Worm (Caenorhabditis elegans): ENCODE data around the gene lcmt-1.

The lcmt-1 gene

DNA sequence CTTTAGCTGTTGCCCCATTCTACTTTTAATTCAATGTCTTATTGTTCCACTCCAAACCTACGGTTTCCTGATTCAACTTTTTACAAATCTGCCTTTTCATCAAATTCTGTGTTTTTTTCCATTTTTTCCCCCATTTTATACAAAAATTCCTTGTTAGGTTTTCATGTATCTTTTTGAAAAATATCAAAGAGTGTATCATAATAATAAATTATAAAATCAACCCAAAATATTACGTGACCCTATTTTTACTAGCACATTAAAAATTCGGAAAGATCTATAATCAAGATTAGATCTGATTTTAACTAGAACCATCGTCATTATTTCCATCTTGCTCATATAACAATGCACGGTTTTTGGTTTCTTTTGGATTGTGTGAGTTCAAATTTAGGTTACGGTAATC is 23.1 kb upstream of the lcmt-1 start, which contains the start of gene H38K22.6:
Gene H38K22.6 (plus strand): TSS at position 301 of the 400 bp plus-strand sequence.
- TF ChIP-seq klf-2 (GFP tag; conservative IDR thresholded peaks at IDR 0.05) (no peak), med-1 (GFP tag; optimal IDR thresholded peaks at IDR 0.05; ENCODE audit: insufficient read depth) (no peak), ztf-29 (GFP tag; IDR thresholded peaks at IDR 0.05) (no peak), T22C8.4 (GFP tag; IDR thresholded peaks at IDR 0.05) (no peak), ref-1 (GFP tag; conservative IDR thresholded peaks at IDR 0.05) (no peak), tab-1 (GFP tag; IDR thresholded peaks at IDR 0.05) (no peak), flt-1 (GFP tag; IDR thresholded peaks at IDR 0.05) (no peak), cog-1 (tag; optimal IDR thresholded peaks at IDR 0.05) (no peak), ztf-23 (GFP tag; IDR thresholded peaks at IDR 0.05) (no peak)

- TF ChIP-seq T22C8.4 (GFP tag; IDR thresholded peaks at IDR 0.05) (no peak), ref-1 (GFP tag; conservative IDR thresholded peaks at IDR 0.05) (no peak), ztf-29 (GFP tag; IDR thresholded peaks at IDR 0.05) (no peak), ztf-23 (GFP tag; IDR thresholded peaks at IDR 0.05) (no peak), cog-1 (tag; optimal IDR thresholded peaks at IDR 0.05) (no peak), klf-2 (GFP tag; conservative IDR thresholded peaks at IDR 0.05) (no peak), flt-1 (GFP tag; IDR thresholded peaks at IDR 0.05) (no peak), tab-1 (GFP tag; IDR thresholded peaks at IDR 0.05) (no peak), med-1 (GFP tag; optimal IDR thresholded peaks at IDR 0.05; ENCODE audit: insufficient read depth) (no peak)
Measured at ce11 chrIII:4321399-4321798, 21.8 kb upstream of the lcmt-1 start, which contains the start of gene H38K22.7. Gene H38K22.7 (plus strand): TSS chrIII:4321699.

ce11 chrIII:4323120-4323519 is 20.1 kb upstream of the lcmt-1 start:
- TF ChIP-seq T22C8.4 (GFP tag; IDR thresholded peaks at IDR 0.05) (no peak), tab-1 (GFP tag; IDR thresholded peaks at IDR 0.05) (no peak), ztf-29 (GFP tag; IDR thresholded peaks at IDR 0.05) (no peak), med-1 (GFP tag; optimal IDR thresholded peaks at IDR 0.05; ENCODE audit: insufficient read depth) (no peak), klf-2 (GFP tag; conservative IDR thresholded peaks at IDR 0.05) (no peak), flt-1 (GFP tag; IDR thresholded peaks at IDR 0.05) (no peak), ref-1 (GFP tag; conservative IDR thresholded peaks at IDR 0.05) (no peak), cog-1 (tag; optimal IDR thresholded peaks at IDR 0.05) (no peak), ztf-23 (GFP tag; IDR thresholded peaks at IDR 0.05) (no peak)

DNA sequence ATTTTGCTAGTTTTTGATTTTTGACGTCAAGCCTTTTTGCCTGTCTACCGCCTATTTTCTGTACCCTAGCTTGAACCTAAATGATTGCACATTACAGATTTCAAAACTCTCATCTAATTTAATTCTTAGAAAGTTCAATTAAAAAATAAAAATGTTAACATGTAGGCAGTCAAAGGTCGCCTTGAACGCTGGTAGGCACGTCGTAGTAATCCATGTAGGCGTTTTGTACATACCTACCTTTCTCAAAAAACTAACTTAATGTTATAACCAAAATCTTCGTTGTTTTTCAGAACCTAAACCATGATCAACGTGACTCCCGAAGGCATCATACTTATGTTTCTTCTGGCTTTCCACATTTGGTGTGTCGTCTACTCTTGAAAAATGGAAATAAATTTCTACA is 19.4 kb upstream of the lcmt-1 start, which contains the start of gene H38K22.9:
Gene H38K22.9 (plus strand): TSS at position 301 of the 400 bp plus-strand sequence.
- TF ChIP-seq med-1 (GFP tag; optimal IDR thresholded peaks at IDR 0.05; ENCODE audit: insufficient read depth) (no peak), ztf-23 (GFP tag; IDR thresholded peaks at IDR 0.05) (no peak), flt-1 (GFP tag; IDR thresholded peaks at IDR 0.05) (no peak), tab-1 (GFP tag; IDR thresholded peaks at IDR 0.05) (no peak), cog-1 (tag; optimal IDR thresholded peaks at IDR 0.05) (no peak), T22C8.4 (GFP tag; IDR thresholded peaks at IDR 0.05) (no peak), ztf-29 (GFP tag; IDR thresholded peaks at IDR 0.05) (no peak), klf-2 (GFP tag; conservative IDR thresholded peaks at IDR 0.05) (no peak), ref-1 (GFP tag; conservative IDR thresholded peaks at IDR 0.05) (no peak)

DNA sequence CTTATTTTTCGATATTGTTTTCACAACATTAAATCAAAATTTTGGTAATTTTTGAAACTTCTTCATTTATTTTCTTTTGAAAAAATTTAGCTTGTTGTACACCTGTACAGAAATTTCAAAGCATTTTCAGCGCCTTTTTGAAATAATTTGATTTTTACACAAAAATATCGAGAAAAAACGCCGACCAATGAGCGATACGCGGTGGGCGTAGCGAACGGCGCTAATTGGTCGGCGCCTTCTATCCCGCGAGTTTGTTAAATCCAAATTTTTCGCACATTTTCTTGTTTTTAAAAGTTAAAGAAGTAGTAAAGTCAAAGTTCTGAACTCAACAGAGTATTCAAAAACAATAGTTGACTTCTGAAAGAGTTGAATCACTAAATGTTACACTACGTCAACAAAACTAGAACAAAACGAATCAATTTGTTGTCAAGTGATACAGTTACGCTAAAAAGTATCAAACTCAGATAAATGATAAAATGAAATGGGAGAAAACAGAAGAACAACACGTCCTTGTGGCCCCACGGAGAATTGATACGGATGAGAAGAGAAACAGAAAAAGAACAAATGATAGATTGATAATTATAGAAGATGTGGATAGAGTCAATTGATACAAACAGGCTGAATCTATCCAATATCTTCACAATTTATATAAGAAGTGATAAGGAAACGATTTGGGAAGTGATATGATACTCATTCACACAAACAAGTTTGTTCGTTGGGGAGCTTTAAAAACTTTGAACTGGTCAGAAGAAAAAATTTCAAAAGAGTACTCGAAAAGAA is 14.8 kb upstream of the lcmt-1 start:
- TF ChIP-seq klf-2 (GFP tag; conservative IDR thresholded peaks at IDR 0.05) (no peak), cog-1 (tag; optimal IDR thresholded peaks at IDR 0.05) (no peak), ztf-29 (GFP tag; IDR thresholded peaks at IDR 0.05) (no peak), ref-1 (GFP tag; conservative IDR thresholded peaks at IDR 0.05) (no peak), ztf-23 (GFP tag; IDR thresholded peaks at IDR 0.05) (no peak), flt-1 (GFP tag; IDR thresholded peaks at IDR 0.05) (no peak), tab-1 (GFP tag; IDR thresholded peaks at IDR 0.05) (no peak), med-1 (GFP tag; optimal IDR thresholded peaks at IDR 0.05; ENCODE audit: insufficient read depth) (no peak), T22C8.4 (GFP tag; IDR thresholded peaks at IDR 0.05) (no peak)

DNA sequence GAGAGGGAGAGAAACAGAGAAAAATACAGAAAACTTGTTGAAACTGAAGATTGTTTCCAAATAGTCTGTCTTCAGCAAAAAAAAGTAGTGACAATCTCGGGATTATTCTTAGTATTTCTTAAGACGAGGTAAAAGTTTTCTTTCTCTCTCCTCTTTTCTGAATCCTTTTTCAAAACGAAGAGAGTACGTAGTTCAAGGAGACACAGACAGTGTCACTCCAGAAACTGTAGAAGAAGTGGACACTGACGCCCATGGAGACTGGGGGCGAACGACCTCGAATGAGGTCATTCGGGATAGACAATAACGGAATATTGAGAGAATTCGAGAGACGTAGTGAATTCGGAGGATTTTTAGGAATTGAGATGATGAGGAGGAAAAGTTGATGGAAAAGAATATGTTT is 12.3 kb upstream of the lcmt-1 start, which contains the start of gene gly-6:
Gene gly-6 (minus strand): TSS at position 245 of the 400 bp plus-strand sequence.
- no peak for TF ChIP-seq klf-2 (GFP tag; conservative IDR thresholded peaks at IDR 0.05)
- no peak for TF ChIP-seq T22C8.4 (GFP tag; IDR thresholded peaks at IDR 0.05)
- no peak for TF ChIP-seq cog-1 (tag; optimal IDR thresholded peaks at IDR 0.05)
- TF ChIP-seq ref-1 (GFP tag; conservative IDR thresholded peaks at IDR 0.05), result no peak
- no peak for TF ChIP-seq flt-1 (GFP tag; IDR thresholded peaks at IDR 0.05)
- TF ChIP-seq ztf-23 (GFP tag; IDR thresholded peaks at IDR 0.05), result no peak
- no peak for TF ChIP-seq med-1 (GFP tag; optimal IDR thresholded peaks at IDR 0.05; ENCODE audit: insufficient read depth)
- no peak for TF ChIP-seq tab-1 (GFP tag; IDR thresholded peaks at IDR 0.05)
- TF ChIP-seq ztf-29 (GFP tag; IDR thresholded peaks at IDR 0.05), result no peak

DNA sequence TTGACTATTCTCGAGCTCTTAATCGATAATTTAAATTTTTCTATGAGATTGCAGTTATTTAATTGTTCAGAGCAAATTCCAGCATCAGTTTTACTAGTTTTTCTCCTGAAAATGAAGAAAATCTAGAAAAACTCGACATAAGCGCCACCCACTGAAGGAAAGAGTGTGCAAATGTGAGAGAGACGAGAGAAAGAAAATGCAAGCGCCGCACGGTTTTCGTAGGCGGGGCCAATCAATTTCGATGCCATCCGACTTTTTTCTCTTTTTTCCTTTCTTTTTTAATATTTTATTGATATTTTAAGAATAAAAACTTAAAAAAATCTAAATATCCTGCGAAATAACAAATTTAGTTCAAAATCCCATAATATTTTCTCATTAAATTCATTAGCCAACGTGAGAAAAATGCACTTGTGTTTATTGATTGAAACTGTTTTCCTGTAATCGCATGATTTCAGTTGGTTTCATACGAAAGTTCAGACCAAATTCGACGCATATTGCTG is 10.7 kb upstream of the lcmt-1 start, which contains the start of gene cdk-12:
Gene cdk-12 (plus strand): TSS at position 450 of the 500 bp plus-strand sequence.
- TF ChIP-seq tab-1 (GFP tag; IDR thresholded peaks at IDR 0.05) (no peak), cog-1 (tag; optimal IDR thresholded peaks at IDR 0.05) (no peak), ztf-23 (GFP tag; IDR thresholded peaks at IDR 0.05) (no peak)

ce11 chrIII:4335614-4336013 is 7.6 kb upstream of the lcmt-1 start:
- no peak for TF ChIP-seq cog-1 (tag; optimal IDR thresholded peaks at IDR 0.05)

DNA sequence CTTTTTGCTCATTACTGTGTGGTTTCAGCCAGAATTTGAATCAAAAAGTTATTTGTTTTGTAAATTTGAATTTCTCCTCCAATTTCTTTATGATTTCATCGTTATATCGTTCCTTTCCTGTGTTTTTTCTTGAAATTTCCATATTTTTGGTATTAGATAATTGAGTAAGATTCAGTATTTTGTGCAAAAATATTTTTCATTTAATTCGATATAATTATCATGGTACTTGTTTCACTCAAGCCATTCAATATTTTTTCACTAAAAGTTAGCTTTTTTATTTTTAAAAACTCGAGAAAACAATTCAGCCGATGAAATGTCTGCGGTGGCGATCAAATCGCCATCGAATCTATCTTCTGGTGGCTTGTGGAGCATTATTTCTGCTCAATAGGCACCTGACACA is 1.8 kb downstream of the lcmt-1 start, which contains the start of gene hse-5:
Gene hse-5 (plus strand): TSS at position 301 of the 400 bp plus-strand sequence.
- no peak for TF ChIP-seq flt-1 (GFP tag; IDR thresholded peaks at IDR 0.05)
- no peak for TF ChIP-seq ref-1 (GFP tag; conservative IDR thresholded peaks at IDR 0.05)
- TF ChIP-seq ztf-23 (GFP tag; IDR thresholded peaks at IDR 0.05), result no peak
- no peak for TF ChIP-seq tab-1 (GFP tag; IDR thresholded peaks at IDR 0.05)
- TF ChIP-seq med-1 (GFP tag; optimal IDR thresholded peaks at IDR 0.05; ENCODE audit: insufficient read depth), result no peak
- TF ChIP-seq klf-2 (GFP tag; conservative IDR thresholded peaks at IDR 0.05), result no peak
- no peak for TF ChIP-seq ztf-29 (GFP tag; IDR thresholded peaks at IDR 0.05)

Measured in whole organism, midembryonic.